Fruit fly (Drosophila melanogaster) whole organism, wandering third instar larva: ENCODE data around the gene Xe7.

Experiments used
- Abd-B ChIP-seq: fragments of >200 bp; optimal IDR thresholded peaks from 2 replicates; lab custom pipeline; 2017; ENCODE audit warnings: missing biosample characterization, missing genetic modification characterization
- CG32264 ChIP-seq: fragments of 200-800 bp; sonication (Bioruptor generic); optimal IDR thresholded peaks from 2 replicates; lab custom pipeline; 2016; ENCODE audit warnings: missing biosample characterization, missing genetic modification characterization
- CG9705 ChIP-seq: fragments of 200-800 bp; sonication (Bioruptor generic); optimal IDR thresholded peaks from 2 replicates; lab custom pipeline; 2018; ENCODE audit warnings: missing biosample characterization, mild to moderate bottlenecking, missing genetic modification characterization
- CrebA ChIP-seq: fragments of 200-800 bp; sonication (Bioruptor generic); optimal IDR thresholded peaks from 2 replicates; lab custom pipeline; 2016; ENCODE audit warnings: missing biosample characterization, mild to moderate bottlenecking, missing genetic modification characterization, borderline replicate concordance
- Dfd ChIP-seq: fragments of >200 bp; optimal IDR thresholded peaks from 2 replicates; lab custom pipeline; 2017; ENCODE audit warnings: missing biosample characterization, missing genetic modification characterization
- Dif ChIP-seq: fragments of 200-275, 200-300 bp; sonication (Bioruptor generic); optimal IDR thresholded peaks from 2 replicates; lab custom pipeline; 2018; ENCODE audit warnings: missing biosample characterization, missing genetic modification characterization; ENCODE audit not compliant: partially characterized antibody
- GATAd ChIP-seq: sonication (Bioruptor generic); optimal IDR thresholded peaks from 2 replicates; lab custom pipeline; 2016; ENCODE audit warnings: missing biosample characterization, missing genetic modification characterization
- HLH106 ChIP-seq: fragments of 200-800 bp; optimal IDR thresholded peaks from 3 replicates; lab custom pipeline; 2019; ENCODE audit warnings: missing biosample characterization, mild to moderate bottlenecking, missing genetic modification characterization, moderate library complexity
- Hnf4 ChIP-seq: fragments of 200-800 bp; sonication (Bioruptor generic); optimal IDR thresholded peaks from 2 replicates; lab custom pipeline; 2016; ENCODE audit warnings: missing biosample characterization, mild to moderate bottlenecking, missing genetic modification characterization
- Hr78 ChIP-seq: fragments of >200 bp; optimal IDR thresholded peaks from 2 replicates; lab custom pipeline; 2017; ENCODE audit warnings: missing biosample characterization, missing genetic modification characterization
- Hr83 ChIP-seq: fragments of 200-300 bp; sonication (Bioruptor generic); optimal IDR thresholded peaks from 2 replicates; lab custom pipeline; 2016; ENCODE audit warnings: missing biosample characterization, mild to moderate bottlenecking, missing genetic modification characterization, moderate library complexity; ENCODE audit not compliant: poor library complexity, severe bottlenecking
- Jra ChIP-seq: sonication (Bioruptor generic); optimal IDR thresholded peaks from 2 replicates; lab custom pipeline; 2016; ENCODE audit warnings: missing biosample characterization, missing genetic modification characterization
- Mio ChIP-seq: sonication (Bioruptor generic); optimal IDR thresholded peaks from 2 replicates; lab custom pipeline; 2016; ENCODE audit warnings: missing biosample characterization, missing genetic modification characterization
- Myc ChIP-seq: fragments of >200 bp; optimal IDR thresholded peaks from 2 replicates; lab custom pipeline; 2017
- N ChIP-seq: fragments of >200 bp; optimal IDR thresholded peaks from 2 replicates; lab custom pipeline; 2018; ENCODE audit warnings: missing biosample characterization, missing external identifiers, missing genetic modification characterization
- OdsH ChIP-seq: fragments of 200-800 bp; sonication (Bioruptor generic); optimal IDR thresholded peaks from 2 replicates; lab custom pipeline; 2016; ENCODE audit warnings: missing biosample characterization, mild to moderate bottlenecking, missing genetic modification characterization
- Rel ChIP-seq, 2 experiments: fragments of 200-800 bp; sonication (Bioruptor generic) in 1 of 2; optimal IDR thresholded peaks; 2 replicates in 1 of 2; 3 replicates in 1 of 2; lab custom pipeline; 2016 to 2019; ENCODE audit warnings: mild to moderate bottlenecking in 2 of 2, missing biosample characterization in 2 of 2, missing genetic modification characterization in 2 of 2, moderate library complexity in 1 of 2
- Sp1 ChIP-seq: fragments of 200-800 bp; sonication (Bioruptor generic); optimal IDR thresholded peaks from 3 replicates; lab custom pipeline; 2019; ENCODE audit warnings: missing biosample characterization, mild to moderate bottlenecking, missing genetic modification characterization, moderate library complexity
- Vsx2 ChIP-seq: fragments of 200-300, 225-300 bp; sonication (Bioruptor generic); optimal IDR thresholded peaks from 2 replicates; lab custom pipeline; 2018; ENCODE audit warnings: missing biosample characterization, missing genetic modification characterization; ENCODE audit not compliant: partially characterized antibody
- br ChIP-seq: fragments of 200-800 bp; sonication (Bioruptor generic); optimal IDR thresholded peaks from 2 replicates; lab custom pipeline; 2016; ENCODE audit warnings: missing biosample characterization, missing genetic modification characterization
- brk ChIP-seq: fragments of 200-800 bp; sonication (Bioruptor generic); optimal IDR thresholded peaks from 2 replicates; lab custom pipeline; 2016; ENCODE audit warnings: missing biosample characterization, mild to moderate bottlenecking, missing genetic modification characterization
- dl ChIP-seq, 2 experiments: fragments of 175-275, 200-275 bp in 1 of 2; fragments of 200-275 bp in 1 of 2; sonication (Bioruptor generic); optimal IDR thresholded peaks; lab custom pipeline; 2018; ENCODE audit warnings: mild to moderate bottlenecking in 2 of 2, missing biosample characterization in 2 of 2, missing genetic modification characterization in 2 of 2, moderate library complexity in 2 of 2; ENCODE audit not compliant: partially characterized antibody in 2 of 2, insufficient read depth in 1 of 2
- dmrt93B ChIP-seq: fragments of 200-800 bp; sonication (Bioruptor generic); optimal IDR thresholded peaks from 2 replicates; lab custom pipeline; 2018; ENCODE audit warnings: missing biosample characterization, mild to moderate bottlenecking, missing genetic modification characterization
- dsf ChIP-seq: sonication (Bioruptor generic); optimal IDR thresholded peaks from 2 replicates; lab custom pipeline; 2016; ENCODE audit warnings: missing biosample characterization, missing genetic modification characterization, borderline replicate concordance
- ey ChIP-seq: fragments of 200-800 bp; sonication (Bioruptor generic); optimal IDR thresholded peaks from 2 replicates; lab custom pipeline; 2016; ENCODE audit warnings: missing biosample characterization, missing genetic modification characterization
- foxo ChIP-seq, 2 experiments: fragments of 200-800 bp; sonication (Bioruptor generic); optimal IDR thresholded peaks; 2 replicates in 1 of 2; 3 replicates in 1 of 2; lab custom pipeline; 2016 to 2017; ENCODE audit warnings: missing biosample characterization in 2 of 2, missing genetic modification characterization in 2 of 2
- fru ChIP-seq: fragments of 200-800 bp; sonication (Bioruptor generic); optimal IDR thresholded peaks from 3 replicates; lab custom pipeline; 2016; ENCODE audit warnings: missing biosample characterization, mild to moderate bottlenecking, missing genetic modification characterization
- h ChIP-seq: fragments of 200-800 bp; sonication (Bioruptor generic); optimal IDR thresholded peaks from 3 replicates; lab custom pipeline; 2016; ENCODE audit warnings: missing biosample characterization, mild to moderate bottlenecking, missing genetic modification characterization
- jim ChIP-seq: fragments of 175-275, 200-325 bp; sonication (Bioruptor generic); optimal IDR thresholded peaks from 2 replicates; lab custom pipeline; 2016; ENCODE audit warnings: missing biosample characterization, mild to moderate bottlenecking, missing genetic modification characterization
- lola ChIP-seq: fragments of >200 bp; optimal IDR thresholded peaks from 2 replicates; lab custom pipeline; 2017; ENCODE audit warnings: missing biosample characterization, missing genetic modification characterization
- pan ChIP-seq: fragments of >200 bp; optimal IDR thresholded peaks from 2 replicates; lab custom pipeline; 2017
- psq ChIP-seq: fragments of 200-800 bp; sonication (Bioruptor generic); optimal IDR thresholded peaks from 3 replicates; lab custom pipeline; 2017; ENCODE audit warnings: missing biosample characterization, mild to moderate bottlenecking, missing genetic modification characterization, moderate library complexity
- rgr ChIP-seq: fragments of 200-800 bp; sonication (Bioruptor generic); optimal IDR thresholded peaks from 3 replicates; lab custom pipeline; 2016; ENCODE audit warnings: missing biosample characterization, mild to moderate bottlenecking, missing genetic modification characterization
- sage ChIP-seq: fragments of 200-800 bp; sonication (Bioruptor generic); optimal IDR thresholded peaks from 2 replicates; lab custom pipeline; 2016; ENCODE audit warnings: missing biosample characterization, mild to moderate bottlenecking, missing genetic modification characterization
- sv ChIP-seq: fragments of 200-800 bp; sonication (Bioruptor generic); optimal IDR thresholded peaks from 3 replicates; lab custom pipeline; 2016; ENCODE audit warnings: missing biosample characterization, missing genetic modification characterization
- tai ChIP-seq: sonication (Bioruptor generic); optimal IDR thresholded peaks from 2 replicates; lab custom pipeline; 2016; ENCODE audit warnings: missing biosample characterization, missing genetic modification characterization
- usp ChIP-seq: fragments of >200 bp; optimal IDR thresholded peaks from 2 replicates; lab custom pipeline; 2017; ENCODE audit warnings: missing biosample characterization, missing genetic modification characterization
- woc ChIP-seq: sonication (Bioruptor generic); optimal IDR thresholded peaks from 2 replicates; lab custom pipeline; 2016; ENCODE audit warnings: missing biosample characterization, mild to moderate bottlenecking, missing genetic modification characterization

Gene Xe7

DNA sequence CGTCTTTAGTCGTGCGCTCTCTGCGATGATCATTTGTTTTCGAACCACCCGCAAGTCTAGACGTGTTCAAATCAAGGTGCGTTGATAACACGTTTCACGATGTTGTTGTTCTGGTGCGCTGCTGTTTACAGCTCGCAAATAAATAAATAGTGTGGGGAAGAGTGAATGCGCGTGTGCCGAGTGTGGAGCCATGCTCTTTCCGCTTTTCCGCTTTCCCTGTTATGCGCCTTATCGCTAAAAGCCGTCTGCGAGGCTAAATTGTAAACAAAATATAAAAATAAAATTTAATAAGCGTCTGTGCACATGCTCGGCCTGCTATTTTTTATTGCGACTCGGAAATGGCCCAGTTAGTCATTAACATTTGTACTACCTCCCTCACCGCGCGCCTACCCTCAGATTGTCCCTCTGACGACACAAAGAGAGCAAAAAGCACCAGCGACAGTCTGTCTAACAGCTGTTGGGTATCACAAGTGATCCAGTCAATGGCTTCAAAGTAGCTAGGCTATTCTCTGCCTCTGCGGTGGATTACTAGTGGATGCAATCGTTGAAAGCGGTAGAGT lies 3.6 kb upstream of the Xe7 start:
- no peak for TF ChIP-seq sv (GFP tag; lab: Kevin White, UChicago)
- no peak for TF ChIP-seq Dfd (GFP tag; lab: Kevin White, UChicago)
- no peak for TF ChIP-seq HLH106 (tag; lab: Kevin White, UChicago)
- TF ChIP-seq ey, result no peak
- no peak for TF ChIP-seq Abd-B
- no peak for TF ChIP-seq Hnf4 (GFP tag; lab: Kevin White, UChicago)
- no peak for TF ChIP-seq foxo (GFP tag; optimal IDR thresholded peaks at IDR 0.05; lab: Kevin White, UChicago)
- no peak for TF ChIP-seq brk
- TF ChIP-seq psq (GFP tag; lab: Kevin White, UChicago), result peak; percentile 19
- no peak for TF ChIP-seq dl (GFP tag; optimal IDR thresholded peaks at IDR 0.05; lab: Kevin White, UChicago; ENCODE audit: insufficient read depth in 1 of 2, partially characterized antibody in 2 of 2)
- TF ChIP-seq h, result peak; percentile 65
- no peak for TF ChIP-seq Jra
- TF ChIP-seq CrebA (GFP tag; lab: Kevin White, UChicago), result no peak
- TF ChIP-seq sage (GFP tag; lab: Kevin White, UChicago), result peak; percentile 2
- TF ChIP-seq Sp1 (GFP tag; lab: Kevin White, UChicago), result no peak
- TF ChIP-seq br (GFP tag; lab: Kevin White, UChicago), result no peak
- TF ChIP-seq Hr83 (GFP tag; lab: Kevin White, UChicago), result peak; percentile 70
- TF ChIP-seq lola (GFP tag; lab: Kevin White, UChicago), result no peak
- no peak for TF ChIP-seq Vsx2 (GFP tag; lab: Kevin White, UChicago)
- TF ChIP-seq Mio, result no peak
- TF ChIP-seq CG32264, result no peak
- no peak for TF ChIP-seq woc (GFP tag; lab: Kevin White, UChicago)
- no peak for TF ChIP-seq pan (lab: Kevin White, UChicago)
- TF ChIP-seq rgr (GFP tag; lab: Kevin White, UChicago), result no peak
- no peak for TF ChIP-seq Hr78
- peak; percentile 23 for TF ChIP-seq OdsH
- no peak for TF ChIP-seq CG9705 (GFP tag; lab: Kevin White, UChicago)
- TF ChIP-seq tai (GFP tag; lab: Kevin White, UChicago), result no peak
- TF ChIP-seq jim (GFP tag; lab: Kevin White, UChicago), result peak; percentile 15
- TF ChIP-seq Rel (GFP tag; optimal IDR thresholded peaks at IDR 0.05; lab: Kevin White, UChicago), result no peak
- TF ChIP-seq Rel (tag; optimal IDR thresholded peaks at IDR 0.05; lab: Kevin White, UChicago), result peak; percentile 25
- TF ChIP-seq Dif, result no peak
- TF ChIP-seq fru (GFP tag; lab: Kevin White, UChicago), result peak; percentile 41
- no peak for TF ChIP-seq dsf (GFP tag; lab: Kevin White, UChicago)
- no peak for TF ChIP-seq Myc
- TF ChIP-seq usp (GFP tag; lab: Kevin White, UChicago), result no peak
- TF ChIP-seq GATAd (GFP tag; lab: Kevin White, UChicago), result no peak
- no peak for TF ChIP-seq N
- no peak for TF ChIP-seq dmrt93B

DNA sequence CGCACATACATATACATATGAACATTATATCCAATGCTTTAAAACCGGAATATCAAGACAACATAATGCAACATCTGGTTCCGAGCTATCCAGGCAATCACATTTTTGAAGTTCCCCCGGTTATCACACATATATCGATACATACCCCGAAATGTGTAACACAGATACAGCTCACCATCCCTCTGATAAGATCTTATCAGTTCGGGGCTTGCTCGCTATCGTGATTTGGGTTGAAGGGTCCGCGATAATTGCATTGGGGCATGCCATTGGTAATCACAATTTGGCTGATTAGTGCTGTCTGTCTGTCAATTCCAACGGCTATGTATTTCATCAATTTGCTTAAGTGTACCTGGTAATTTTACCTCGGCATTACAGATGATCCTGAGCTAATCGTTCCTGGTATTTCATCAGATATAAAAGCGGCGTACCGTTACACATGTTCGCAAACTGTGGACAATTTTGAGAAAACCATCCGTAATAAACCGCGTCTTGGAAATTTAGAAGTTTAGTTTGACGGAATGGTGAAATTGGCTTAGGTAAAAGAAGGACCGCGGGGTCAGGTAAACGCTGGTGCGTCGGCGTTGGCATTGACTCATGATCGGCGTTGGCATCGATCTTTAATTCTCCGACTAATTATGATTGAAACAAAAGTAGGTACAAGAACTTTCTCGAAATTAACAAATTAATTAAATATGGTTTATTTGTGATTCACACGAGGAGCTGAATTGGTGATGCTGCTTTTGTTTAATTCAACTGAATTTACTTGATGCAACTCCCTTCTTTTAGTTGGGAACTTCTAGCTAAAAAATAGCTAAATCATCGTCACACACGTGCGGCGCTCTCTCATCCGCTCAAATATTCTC lies 2.9 kb upstream of the Xe7 start:
- peak; percentile 79 for TF ChIP-seq Myc
- no peak for TF ChIP-seq HLH106 (tag; lab: Kevin White, UChicago)
- TF ChIP-seq usp (GFP tag; lab: Kevin White, UChicago), result no peak
- TF ChIP-seq Rel (GFP tag; optimal IDR thresholded peaks at IDR 0.05; lab: Kevin White, UChicago), result no peak
- TF ChIP-seq Rel (tag; optimal IDR thresholded peaks at IDR 0.05; lab: Kevin White, UChicago), result peak; percentile 46
- TF ChIP-seq Dif, result peak; percentile 76
- peak; percentile 42 to 56 for TF ChIP-seq dl (GFP tag; optimal IDR thresholded peaks at IDR 0.05; lab: Kevin White, UChicago; ENCODE audit: insufficient read depth in 1 of 2, partially characterized antibody in 2 of 2)
- TF ChIP-seq CG32264, result no peak
